Fruit fly (Drosophila melanogaster) whole organism, embryonic: ENCODE measurements around the gene CG10019.

Experiments used
- Ada2b ChIP-seq: fragments of 200-800 bp; sonication (Bioruptor generic); IDR thresholded peaks from 2 replicates; pipeline ENCODE4 v1.3.6; 2022; ENCODE audit warnings: missing biosample characterization, missing genetic modification characterization
- Atf3 ChIP-seq: fragments of 200-800 bp; sonication (Bioruptor generic); optimal IDR thresholded peaks from 3 replicates; lab custom pipeline; 2016; ENCODE audit warnings: missing biosample characterization, missing genetic modification characterization
- CG12299 ChIP-seq: fragments of 200-800 bp; sonication (Bioruptor generic); optimal IDR thresholded peaks from 2 replicates; lab custom pipeline; 2018; ENCODE audit warnings: missing biosample characterization, mild to moderate bottlenecking, missing genetic modification characterization
- CG12659 ChIP-seq: fragments of 200-800 bp; sonication (Bioruptor generic); optimal IDR thresholded peaks from 3 replicates; lab custom pipeline; 2017; ENCODE audit warnings: mild to moderate bottlenecking, missing biosample characterization, missing genetic modification reagents, missing genetic modification characterization
- CG12942 ChIP-seq: fragments of 200-800 bp; sonication (Bioruptor generic); optimal IDR thresholded peaks from 3 replicates; lab custom pipeline; 2016; ENCODE audit warnings: missing biosample characterization, missing genetic modification characterization
- CG15696 ChIP-seq: fragments of 200-800 bp; sonication (Bioruptor generic); optimal IDR thresholded peaks from 2 replicates; lab custom pipeline; 2019; ENCODE audit warnings: missing biosample characterization, mild to moderate bottlenecking, missing genetic modification characterization, moderate library complexity
- CG31388 ChIP-seq: fragments of 200-800 bp; sonication (Bioruptor generic); optimal IDR thresholded peaks from 2 replicates; lab custom pipeline; 2016; ENCODE audit warnings: missing biosample characterization, missing genetic modification characterization
- CG31441 ChIP-seq: fragments of 200-800 bp; sonication (Bioruptor generic); IDR thresholded peaks from 2 replicates; pipeline ENCODE4 v1.3.6; 2022; ENCODE audit warnings: missing biosample characterization, missing genetic modification characterization
- CG34376 ChIP-seq: fragments of 200-800 bp; sonication (Bioruptor generic); optimal IDR thresholded peaks from 2 replicates; lab custom pipeline; 2018; ENCODE audit warnings: missing biosample characterization, mild to moderate bottlenecking, missing genetic modification characterization
- CG5245 ChIP-seq: fragments of 200-800 bp; sonication (Bioruptor generic); optimal IDR thresholded peaks from 3 replicates; lab custom pipeline; 2016; ENCODE audit warnings: missing biosample characterization, missing genetic modification characterization
- CG8478 ChIP-seq: fragments of >200 bp; optimal IDR thresholded peaks from 2 replicates; lab custom pipeline; 2018
- Camta ChIP-seq: fragments of 200-800 bp; sonication (Bioruptor generic); optimal IDR thresholded peaks from 2 replicates; lab custom pipeline; 2016; ENCODE audit warnings: missing biosample characterization, missing genetic modification characterization
- Dip3 ChIP-seq: fragments of 200-800 bp; sonication (Bioruptor generic); optimal IDR thresholded peaks from 3 replicates; lab custom pipeline; 2016; ENCODE audit warnings: missing biosample characterization, missing genetic modification characterization
- Fer2 ChIP-seq: fragments of 200-800 bp; sonication (Bioruptor generic); optimal IDR thresholded peaks from 2 replicates; lab custom pipeline; 2018; ENCODE audit warnings: missing biosample characterization, mild to moderate bottlenecking, missing genetic modification characterization, moderate library complexity
- HmgD ChIP-seq: fragments of 200-800 bp; sonication (Bioruptor generic); optimal IDR thresholded peaks from 3 replicates; lab custom pipeline; 2016; ENCODE audit warnings: missing biosample characterization, missing genetic modification characterization
- Med ChIP-seq: fragments of 200-800 bp; sonication (Bioruptor generic); peaks from one replicate; lab custom pipeline; 2016; ENCODE audit warnings: missing biosample characterization, missing genetic modification characterization, mild to moderate bottlenecking, inconsistent platforms, moderate library complexity
- Mrtf ChIP-seq: fragments of 200-800 bp; sonication (Bioruptor generic); IDR thresholded peaks from 3 replicates; pipeline ENCODE4 v1.3.6; 2022; ENCODE audit warnings: missing biosample characterization, missing genetic modification characterization
- NK7.1 ChIP-seq: fragments of 200-800 bp; sonication (Bioruptor generic); optimal IDR thresholded peaks from 3 replicates; lab custom pipeline; 2016; ENCODE audit warnings: missing biosample characterization, missing genetic modification characterization
- Ptx1 ChIP-seq: fragments of 200-800 bp; sonication (Bioruptor generic); IDR thresholded peaks from 2 replicates; pipeline ENCODE4 v1.3.6; 2022; ENCODE audit warnings: missing biosample characterization, missing genetic modification characterization
- TFAM ChIP-seq: fragments of 200-800 bp; sonication (Bioruptor generic); optimal IDR thresholded peaks from 2 replicates; lab custom pipeline; 2017; ENCODE audit warnings: missing biosample characterization, missing genetic modification characterization, inconsistent platforms
- Taf1 ChIP-seq: fragments of 200-800 bp; sonication (Bioruptor generic); IDR thresholded peaks from 2 replicates; pipeline ENCODE4 v1.3.6; 2022; ENCODE audit warnings: missing biosample characterization, missing genetic modification characterization
- Usf ChIP-seq: fragments of 200-800 bp; sonication (Bioruptor generic); optimal IDR thresholded peaks from 2 replicates; lab custom pipeline; 2017; ENCODE audit warnings: missing genotype, missing biosample characterization, missing genetic modification characterization
- Xrp1 ChIP-seq: fragments of 200-800 bp; sonication (Bioruptor generic); IDR thresholded peaks from 2 replicates; pipeline ENCODE4 v1.3.6; 2022; ENCODE audit warnings: missing biosample characterization, missing genetic modification characterization
- ase ChIP-seq: fragments of 200-800 bp; sonication (Bioruptor generic); IDR thresholded peaks from 3 replicates; pipeline ENCODE4 v1.3.6; 2022; ENCODE audit warnings: missing biosample characterization, missing genetic modification characterization
- dimm ChIP-seq: fragments of 200-800 bp; sonication (Bioruptor generic); IDR thresholded peaks from 2 replicates; pipeline ENCODE4 v1.3.6; 2022; ENCODE audit warnings: missing biosample characterization, missing genetic modification characterization
- dmrt11E ChIP-seq: fragments of 200-800 bp; sonication (Bioruptor generic); optimal IDR thresholded peaks from 3 replicates; lab custom pipeline; 2018; ENCODE audit warnings: missing biosample characterization, mild to moderate bottlenecking, missing genetic modification characterization, moderate library complexity
- exex ChIP-seq: fragments of 200-800 bp; sonication (Bioruptor generic); optimal IDR thresholded peaks from 4 replicates; lab custom pipeline; 2018; ENCODE audit warnings: missing biosample characterization, mild to moderate bottlenecking, missing genetic modification characterization, moderate library complexity
- fd102C ChIP-seq: fragments of 200-800 bp; sonication (Bioruptor generic); optimal IDR thresholded peaks from 2 replicates; lab custom pipeline; 2018; ENCODE audit warnings: missing biosample characterization, mild to moderate bottlenecking, missing genetic modification characterization, moderate library complexity
- gce ChIP-seq: fragments of 200-800 bp; sonication (Bioruptor generic); IDR thresholded peaks from 3 replicates; pipeline ENCODE4 v1.3.6; 2022; ENCODE audit warnings: missing biosample characterization, missing genetic modification characterization
- hth ChIP-seq: fragments of >200 bp; optimal IDR thresholded peaks from 2 replicates; lab custom pipeline; 2017; ENCODE audit warnings: inconsistent platforms
- insv ChIP-seq, 2 experiments: fragments of 200-800 bp; sonication (Bioruptor generic); optimal IDR thresholded peaks; 3 replicates each; lab custom pipeline; 2016 to 2018; ENCODE audit warnings: missing biosample characterization in 2 of 2, missing genetic modification characterization in 2 of 2
- maf-S ChIP-seq: fragments of 200-800 bp; sonication (Bioruptor generic); optimal IDR thresholded peaks from 2 replicates; lab custom pipeline; 2016; ENCODE audit warnings: missing biosample characterization, missing genetic modification characterization
- mirr ChIP-seq: fragments of 200-800 bp; sonication (Bioruptor generic); optimal IDR thresholded peaks from 3 replicates; lab custom pipeline; 2018; ENCODE audit warnings: missing biosample characterization, mild to moderate bottlenecking, missing genetic modification characterization
- nerfin-1 ChIP-seq: fragments of 200-800 bp; sonication (Bioruptor generic); optimal IDR thresholded peaks from 3 replicates; lab custom pipeline; 2019; ENCODE audit warnings: missing biosample characterization, mild to moderate bottlenecking, missing genetic modification characterization, moderate library complexity
- p53 ChIP-seq: fragments of 200-800 bp; sonication (Bioruptor generic); optimal IDR thresholded peaks from 2 replicates; lab custom pipeline; 2016; ENCODE audit warnings: missing biosample characterization, missing genetic modification characterization
- pho ChIP-seq: fragments of 200-800 bp; sonication (Bioruptor generic); optimal IDR thresholded peaks from 2 replicates; lab custom pipeline; 2016; ENCODE audit warnings: missing biosample characterization, missing genetic modification characterization
- ro ChIP-seq: fragments of 200-800 bp; sonication (Bioruptor generic); IDR thresholded peaks from 2 replicates; pipeline ENCODE4 v1.3.6; 2022; ENCODE audit warnings: missing biosample characterization, missing genetic modification characterization
- shn ChIP-seq: fragments of 200-800 bp; sonication (Bioruptor generic); optimal IDR thresholded peaks from 3 replicates; lab custom pipeline; 2016; ENCODE audit warnings: missing biosample characterization, missing genetic modification characterization
- stwl ChIP-seq: fragments of 200-800 bp; sonication (Bioruptor generic); optimal IDR thresholded peaks from 3 replicates; lab custom pipeline; 2018; ENCODE audit warnings: missing biosample characterization, mild to moderate bottlenecking, missing genetic modification characterization, moderate library complexity
- tin ChIP-seq: fragments of 200-800 bp; sonication (Bioruptor generic); optimal IDR thresholded peaks from 3 replicates; lab custom pipeline; 2016; ENCODE audit warnings: missing biosample characterization, missing genetic modification characterization
- trem ChIP-seq: fragments of 200-800 bp; optimal IDR thresholded peaks from 3 replicates; lab custom pipeline; 2019; ENCODE audit warnings: missing biosample characterization, mild to moderate bottlenecking, missing genetic modification characterization, moderate library complexity

CG10019 gene

DNA sequence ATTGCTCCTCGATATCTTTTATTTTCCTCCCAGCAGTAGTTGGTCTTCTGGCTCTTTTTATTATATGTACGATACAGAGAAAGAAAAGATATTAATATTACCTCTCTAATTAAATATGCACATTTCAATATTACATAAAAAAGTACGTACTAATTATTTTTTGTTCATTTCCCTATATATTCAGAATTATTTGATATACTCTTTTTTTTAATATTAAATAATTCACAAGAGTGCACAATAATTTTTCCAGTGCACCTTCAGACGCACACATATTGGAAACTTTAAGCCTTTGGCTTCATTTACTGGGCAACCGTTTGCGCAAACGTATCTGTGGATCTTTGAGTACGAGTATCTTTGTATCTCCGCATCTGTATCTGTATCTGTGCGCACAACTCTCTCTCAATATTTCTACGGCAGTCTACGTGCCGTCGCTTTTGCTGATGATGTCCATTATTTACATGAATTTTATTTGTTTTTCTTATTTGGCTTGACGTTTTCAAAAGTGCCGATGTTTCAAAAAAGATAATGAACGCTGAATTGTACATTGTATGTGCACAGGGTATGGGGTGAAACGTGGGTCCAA, 46.4 kb downstream of the CG10019 start (continued):
- peak; percentile 82 for TF ChIP-seq CG12299 (tag; lab: Kevin White, UChicago)
- TF ChIP-seq Usf (GFP tag; lab: Kevin White, UChicago): peak; percentile 50
- TF ChIP-seq ro (GFP tag; lab: Robert Waterston, UW): peak; percentile 82
- TF ChIP-seq Ada2b (GFP tag; lab: Robert Waterston, UW): peak; percentile 63
- TF ChIP-seq hth: no peak
- TF ChIP-seq stwl (tag; lab: Kevin White, UChicago): peak; percentile 53
- peak in 1 of 2 experiments; percentile 36 for TF ChIP-seq insv (GFP tag; optimal IDR thresholded peaks at IDR 0.05; lab: Kevin White, UChicago)
- TF ChIP-seq p53 (GFP tag; lab: Kevin White, UChicago): no peak
- peak; percentile 92 for TF ChIP-seq Xrp1 (GFP tag; lab: Robert Waterston, UW)
- TF ChIP-seq Mrtf (GFP tag; lab: Robert Waterston, UW): peak; percentile 31; the same call in 1 of the 3 replicates
- no peak for TF ChIP-seq HmgD (GFP tag; lab: Kevin White, UChicago)
- peak; percentile 76 for TF ChIP-seq fd102C (GFP tag; lab: Kevin White, UChicago)
- peak; percentile 56 for TF ChIP-seq Fer2 (tag; lab: Kevin White, UChicago)
- peak; percentile 71 for TF ChIP-seq CG12659 (GFP tag; lab: Kevin White, UChicago)
- TF ChIP-seq gce (GFP tag; lab: Robert Waterston, UW): peak; percentile 81
- TF ChIP-seq maf-S (GFP tag; lab: Kevin White, UChicago): peak; percentile 21
- TF ChIP-seq TFAM (GFP tag; lab: Kevin White, UChicago): no peak
- TF ChIP-seq nerfin-1: peak; percentile 93
- TF ChIP-seq trem (tag; lab: Kevin White, UChicago): peak; percentile 93
- peak; percentile 93 for TF ChIP-seq Ptx1 (GFP tag; lab: Robert Waterston, UW)
- TF ChIP-seq CG34376: no peak
- TF ChIP-seq CG5245 (GFP tag; lab: Kevin White, UChicago): peak; percentile 58
- TF ChIP-seq CG8478 (lab: Kevin White, UChicago): no peak
- peak; percentile 96 for TF ChIP-seq dmrt11E (tag; lab: Kevin White, UChicago)
- no peak for TF ChIP-seq pho
- TF ChIP-seq CG15696 (tag; lab: Kevin White, UChicago): peak; percentile 98
- no peak for TF ChIP-seq Dip3 (GFP tag; lab: Kevin White, UChicago)
- peak; percentile 72 for TF ChIP-seq tin (GFP tag; lab: Kevin White, UChicago)
- TF ChIP-seq NK7.1 (GFP tag; lab: Kevin White, UChicago): peak; percentile 2
- TF ChIP-seq CG31388: peak; percentile 58
- TF ChIP-seq shn (GFP tag; lab: Kevin White, UChicago): no peak
- no peak for TF ChIP-seq Atf3 (GFP tag; lab: Kevin White, UChicago)
- TF ChIP-seq Taf1 (GFP tag; lab: Robert Waterston, UW): 0 out of 2 replicates have a peak, but pooled peaks have one; percentile 20
- TF ChIP-seq ase (GFP tag; lab: Robert Waterston, UW): peak; percentile 67
- peak; percentile 38; the same call in 1 of the 2 replicates for TF ChIP-seq dimm
- TF ChIP-seq CG31441 (GFP tag; lab: Robert Waterston, UW): peak; percentile 91

DNA sequence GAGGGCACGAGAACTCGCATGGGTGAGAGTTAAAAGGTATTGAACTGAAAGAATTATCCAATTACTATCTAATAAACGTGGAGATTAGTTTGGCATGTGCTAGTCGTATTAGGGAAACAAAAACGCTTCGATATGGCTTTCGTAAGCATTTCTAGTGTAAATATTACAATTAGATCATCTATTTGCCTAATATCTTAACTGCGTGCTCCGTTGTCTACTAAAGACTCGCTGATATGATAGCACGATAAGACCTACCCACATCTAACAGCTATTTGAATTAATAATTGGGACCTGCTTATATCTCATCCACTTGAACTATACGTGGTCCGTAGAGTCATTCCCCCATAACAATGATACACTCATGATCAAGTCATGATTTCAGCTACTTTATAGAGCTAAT, 47.2 kb downstream of the CG10019 start:
- TF ChIP-seq exex (tag; lab: Kevin White, UChicago) (peak; percentile 62), Med (GFP tag; lab: Kevin White, UChicago) (peak; percentile 53), Camta (GFP tag; lab: Kevin White, UChicago) (no peak), CG31388 (no peak), mirr (peak; percentile 27), CG12942 (GFP tag; lab: Kevin White, UChicago) (no peak)
